Worm (Caenorhabditis elegans) whole organism, early embryonic: ENCODE data around the gene ZC449.4.

Experiments
- F13C5.2 ChIP-seq: sonication (generic microtip); optimal IDR thresholded peaks from 2 replicates; lab custom pipeline; 2017; ENCODE audit warnings: mild to moderate bottlenecking, missing genetic modification characterization, inconsistent platforms, missing compliant biosample characterization
- ama-1 ChIP-seq: fragments of 150-350 bp; optimal IDR thresholded peaks from 2 replicates; lab custom pipeline; 2014
- ceh-13 ChIP-seq: fragments of 200-800 bp; sonication (Bioruptor generic); optimal IDR thresholded peaks from 2 replicates; lab custom pipeline; 2018; ENCODE audit warnings: mild to moderate bottlenecking, missing genetic modification characterization, missing compliant biosample characterization
- ets-7 ChIP-seq: sonication (generic microtip); optimal IDR thresholded peaks from 2 replicates; lab custom pipeline; 2016; ENCODE audit warnings: missing genotype, missing genetic modification characterization, missing compliant biosample characterization
- flt-1 ChIP-seq: fragments of 200-800 bp; sonication (Bioruptor generic); IDR thresholded peaks from 2 replicates; pipeline ENCODE4 v1.3.6; 2022; ENCODE audit warnings: missing genetic modification characterization, missing compliant biosample characterization
- hmg-4 ChIP-seq: fragments of 200-800 bp; sonication (Bioruptor generic); optimal IDR thresholded peaks from 2 replicates; lab custom pipeline; 2018; ENCODE audit warnings: mild to moderate bottlenecking, missing genetic modification characterization, missing compliant biosample characterization
- hnd-1 ChIP-seq: sonication (generic microtip); optimal IDR thresholded peaks from 2 replicates; lab custom pipeline; 2016; ENCODE audit warnings: missing genetic modification characterization, missing compliant biosample characterization
- scrt-1 ChIP-seq: fragments of 200-800 bp; sonication (Bioruptor generic); IDR thresholded peaks from 2 replicates; pipeline ENCODE4 v1.3.6; 2022; ENCODE audit warnings: missing genetic modification characterization, missing compliant biosample characterization
- sea-1 ChIP-seq: fragments of 200-800 bp; sonication (Bioruptor generic); conservative IDR thresholded peaks from 2 replicates; pipeline ENCODE4 v1.3.6; 2022; ENCODE audit warnings: missing genetic modification characterization, missing compliant biosample characterization
- tbx-11 ChIP-seq: fragments of 200-800 bp; sonication (Bioruptor generic); IDR thresholded peaks from 2 replicates; pipeline ENCODE4 v1.3.6; 2022; ENCODE audit warnings: missing genetic modification characterization, missing compliant biosample characterization
- tra-4 ChIP-seq: sonication (generic microtip); optimal IDR thresholded peaks from 2 replicates; lab custom pipeline; 2017; ENCODE audit warnings: missing genetic modification characterization, missing compliant biosample characterization

DNA sequence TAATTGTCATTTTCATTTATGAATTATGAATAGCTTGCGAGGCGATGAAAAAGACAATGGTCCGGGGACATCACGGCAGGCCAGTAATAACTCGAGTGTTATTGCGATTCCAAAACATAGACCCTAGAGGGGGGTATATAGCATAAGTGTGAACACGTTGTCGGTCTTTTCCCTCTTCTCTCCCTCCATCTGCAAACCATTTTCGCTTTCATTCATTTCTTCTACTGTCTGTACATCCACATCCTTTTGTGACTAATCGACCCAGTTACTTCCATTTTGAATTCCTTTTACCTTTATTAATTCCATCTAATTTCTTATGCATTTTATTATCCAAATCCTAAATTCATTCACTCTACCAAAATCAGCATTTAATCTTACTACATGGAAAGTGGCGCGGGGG is 37.3 kb upstream of the ZC449.4 start:
- TF ChIP-seq ama-1 (lab: Kevin White, UChicago), result no peak
- no peak for TF ChIP-seq scrt-1
- no peak for TF ChIP-seq hmg-4 (GFP tag; lab: Kevin White, UChicago)
- no peak for TF ChIP-seq tra-4 (tag; lab: Kevin White, UChicago)
- no peak for TF ChIP-seq ets-7 (tag; lab: Kevin White, UChicago)
- TF ChIP-seq hnd-1, result no peak
- TF ChIP-seq flt-1 (GFP tag; lab: Robert Waterston, UW), result no peak
- TF ChIP-seq tbx-11, result no peak
- TF ChIP-seq F13C5.2 (tag; lab: Kevin White, UChicago), result no peak
- no peak for TF ChIP-seq sea-1 (GFP tag; lab: Robert Waterston, UW)
- no peak for TF ChIP-seq ceh-13 (GFP tag; lab: Kevin White, UChicago)
